Worm (Caenorhabditis elegans) whole organism, L1 larva: ENCODE measurements around the gene C07A12.7.

Experiments used
- ceh-82 ChIP-seq, 3 experiments: fragments of 150-350 bp in 1 of 3; sonication (generic microtip) in 2 of 3; optimal IDR thresholded peaks; 2 replicates each; lab custom pipeline; 2014 to 2017; ENCODE audit warnings: missing biosample characterization in 3 of 3, missing genetic modification characterization in 3 of 3
- egl-13 ChIP-seq: sonication (generic microtip); optimal IDR thresholded peaks from 2 replicates; lab custom pipeline; 2016; ENCODE audit warnings: missing genotype, missing genetic modification reagents, missing genetic modification characterization, missing compliant biosample characterization
- elt-3 ChIP-seq, 6 experiments: fragments of 150-350 bp in 1 of 6; sonication (generic microtip); optimal IDR thresholded peaks; 2 replicates each; lab custom pipeline; 2017 to 2018; ENCODE audit warnings: missing biosample characterization in 6 of 6, missing genetic modification characterization in 6 of 6, inconsistent platforms in 1 of 6
- nhr-11 ChIP-seq: fragments of 150-350 bp; optimal IDR thresholded peaks from 2 replicates; lab custom pipeline; 2014; ENCODE audit warnings: missing biosample characterization, missing genetic modification characterization
- nhr-237 ChIP-seq: fragments of 150-350 bp; optimal IDR thresholded peaks from 2 replicates; lab custom pipeline; 2014; ENCODE audit warnings: missing biosample characterization, missing genetic modification characterization
- nhr-28 ChIP-seq: fragments of 150-350 bp; optimal IDR thresholded peaks from 2 replicates; lab custom pipeline; 2014; ENCODE audit warnings: missing biosample characterization, missing genetic modification characterization
- snpc-4 ChIP-seq: fragments of 150-350 bp; optimal IDR thresholded peaks from 2 replicates; lab custom pipeline; 2014; ENCODE audit warnings: missing biosample characterization, missing genetic modification characterization
- sox-4 ChIP-seq: sonication (generic microtip); optimal IDR thresholded peaks from 2 replicates; lab custom pipeline; 2016; ENCODE audit warnings: missing genetic modification characterization, missing compliant biosample characterization

ce11 chrX:4480800-4481199, 41.1 kb downstream of the C07A12.7 start:
- TF ChIP-seq snpc-4 (tag; lab: Kevin White, UChicago) (no peak), ceh-82 (tag; optimal IDR thresholded peaks at IDR 0.05; lab: Kevin White, UChicago) (no peak), sox-4 (tag; lab: Kevin White, UChicago) (no peak), nhr-237 (tag; lab: Kevin White, UChicago) (no peak), nhr-11 (tag; lab: Kevin White, UChicago) (no peak), egl-13 (tag; lab: Kevin White, UChicago) (no peak), nhr-28 (tag; lab: Kevin White, UChicago) (no peak), elt-3 (tag; optimal IDR thresholded peaks at IDR 0.05; lab: Kevin White, UChicago) (no peak)
